Worm (Caenorhabditis elegans) whole organism, L1 larva: ENCODE measurements around the gene asna-1.
A peak's percentile ranks its signal among the peaks of the same experiment; 100 is the strongest.

Source experiments
- C16A3.4 ChIP-seq: fragments of 150-350 bp; optimal IDR thresholded peaks from 2 replicates; lab custom pipeline; 2014; ENCODE audit warnings: missing biosample characterization, missing genetic modification characterization
- F16B12.6 ChIP-seq: fragments of 150-350 bp; optimal IDR thresholded peaks from 2 replicates; lab custom pipeline; 2014; ENCODE audit warnings: missing biosample characterization, missing genetic modification characterization
- Y116A8C.19 ChIP-seq: sonication (generic microtip); optimal IDR thresholded peaks from 2 replicates; lab custom pipeline; 2016; ENCODE audit warnings: missing compliant biosample characterization, missing genetic modification characterization, borderline replicate concordance
- alr-1 ChIP-seq: fragments of 200-800 bp; sonication (Bioruptor generic); optimal IDR thresholded peaks from 2 replicates; lab custom pipeline; 2018; ENCODE audit warnings: borderline replicate concordance, mild to moderate bottlenecking, missing genetic modification characterization, missing compliant biosample characterization
- aly-2 ChIP-seq: fragments of 150-350 bp; optimal IDR thresholded peaks from 2 replicates; lab custom pipeline; 2014; ENCODE audit warnings: missing biosample characterization, missing genetic modification characterization
- blmp-1 ChIP-seq: fragments of 150-350 bp; optimal IDR thresholded peaks from 2 replicates; lab custom pipeline; 2014; ENCODE audit warnings: missing biosample characterization, missing genetic modification characterization
- ces-1 ChIP-seq: fragments of 150-350 bp; optimal IDR thresholded peaks from 2 replicates; lab custom pipeline; 2014; ENCODE audit warnings: missing biosample characterization, missing genetic modification reagents, missing genetic modification characterization
- dpl-1 ChIP-seq, 3 experiments: fragments of 150-350 bp in 2 of 3; sonication (generic microtip) in 1 of 3; optimal IDR thresholded peaks; 2 replicates each; lab custom pipeline; 2014 to 2017; ENCODE audit warnings: missing biosample characterization in 3 of 3, missing genetic modification characterization in 3 of 3, missing genetic modification reagents in 3 of 3
- dsc-1 ChIP-seq: sonication (generic microtip); optimal IDR thresholded peaks from 2 replicates; lab custom pipeline; 2016; ENCODE audit warnings: mild to moderate bottlenecking, missing genetic modification characterization, missing compliant biosample characterization
- efl-1 ChIP-seq, 4 experiments: fragments of 150-350 bp; optimal IDR thresholded peaks in 3 of 4; peaks in 1 of 4; 1 replicate in 1 of 4; 2 replicates in 3 of 4; lab custom pipeline; 2014; ENCODE audit warnings: missing biosample characterization in 2 of 4, missing genetic modification characterization in 2 of 4, missing genetic modification reagents in 2 of 4
- egl-13 ChIP-seq: sonication (generic microtip); optimal IDR thresholded peaks from 2 replicates; lab custom pipeline; 2016; ENCODE audit warnings: missing genotype, missing genetic modification reagents, missing genetic modification characterization, missing compliant biosample characterization
- elt-3 ChIP-seq, 6 experiments: fragments of 150-350 bp in 1 of 6; sonication (generic microtip); optimal IDR thresholded peaks; 2 replicates each; lab custom pipeline; 2017 to 2018; ENCODE audit warnings: missing biosample characterization in 6 of 6, missing genetic modification characterization in 6 of 6, inconsistent platforms in 1 of 6
- fos-1 ChIP-seq: fragments of 150-350 bp; optimal IDR thresholded peaks from 2 replicates; lab custom pipeline; 2014; ENCODE audit warnings: missing biosample characterization, missing genetic modification characterization
- hlh-17 ChIP-seq: fragments of 200-800 bp; sonication (Bioruptor generic); optimal IDR thresholded peaks from 2 replicates; lab custom pipeline; 2018; ENCODE audit warnings: missing genetic modification characterization, mild to moderate bottlenecking, missing compliant biosample characterization, moderate library complexity, borderline replicate concordance
- hlh-4 ChIP-seq: sonication (generic microtip); optimal IDR thresholded peaks from 2 replicates; lab custom pipeline; 2016; ENCODE audit warnings: mild to moderate bottlenecking, missing genetic modification characterization, missing compliant biosample characterization
- hpl-2 ChIP-seq: fragments of 150-350 bp; optimal IDR thresholded peaks from 2 replicates; lab custom pipeline; 2014; ENCODE audit warnings: missing biosample characterization, missing genetic modification reagents, missing genetic modification characterization
- irx-1 ChIP-seq: sonication (generic microtip); optimal IDR thresholded peaks from 2 replicates; lab custom pipeline; 2016; ENCODE audit warnings: missing genetic modification characterization, missing compliant biosample characterization
- isw-1 ChIP-seq: fragments of 200-800 bp; sonication (Bioruptor generic); IDR thresholded peaks from 2 replicates; pipeline ENCODE4 v1.3.6; 2022; ENCODE audit warnings: missing genetic modification characterization, missing compliant biosample characterization
- jun-1 ChIP-seq: fragments of 150-350 bp; optimal IDR thresholded peaks from 2 replicates; lab custom pipeline; 2014; ENCODE audit warnings: missing biosample characterization, missing genetic modification reagents, missing genetic modification characterization
- lin-39 ChIP-seq: fragments of 150-350 bp; optimal IDR thresholded peaks from 2 replicates; lab custom pipeline; 2014; ENCODE audit warnings: missing biosample characterization, missing genetic modification reagents, missing genetic modification characterization
- mdl-1 ChIP-seq, 2 experiments: fragments of 150-350 bp; optimal IDR thresholded peaks; 2 replicates each; lab custom pipeline; 2014 to 2017; ENCODE audit warnings: missing biosample characterization in 2 of 2, missing genetic modification characterization in 2 of 2, inconsistent platforms in 1 of 2
- mef-2 ChIP-seq: fragments of 150-350 bp; optimal IDR thresholded peaks from 2 replicates; lab custom pipeline; 2014; ENCODE audit warnings: missing biosample characterization, missing genetic modification characterization
- nhr-11 ChIP-seq: fragments of 150-350 bp; optimal IDR thresholded peaks from 2 replicates; lab custom pipeline; 2014; ENCODE audit warnings: missing biosample characterization, missing genetic modification characterization
- nhr-20 ChIP-seq: sonication (generic microtip); optimal IDR thresholded peaks from 2 replicates; lab custom pipeline; 2016; ENCODE audit warnings: mild to moderate bottlenecking, missing genetic modification characterization, missing compliant biosample characterization
- nhr-237 ChIP-seq: fragments of 150-350 bp; optimal IDR thresholded peaks from 2 replicates; lab custom pipeline; 2014; ENCODE audit warnings: missing biosample characterization, missing genetic modification characterization
- nhr-47 ChIP-seq: sonication (generic microtip); optimal IDR thresholded peaks from 2 replicates; lab custom pipeline; 2016; ENCODE audit warnings: mild to moderate bottlenecking, missing genetic modification characterization, moderate library complexity, missing compliant biosample characterization
- nhr-84 ChIP-seq: sonication (generic microtip); optimal IDR thresholded peaks from 2 replicates; lab custom pipeline; 2017; ENCODE audit warnings: missing biosample characterization, missing genetic modification characterization
- nhr-85 ChIP-seq: sonication (generic microtip); peaks from one replicate; lab custom pipeline; 2016; ENCODE audit warnings: missing genetic modification characterization, inconsistent platforms, missing compliant biosample characterization
- nhr-90 ChIP-seq: sonication (generic microtip); optimal IDR thresholded peaks from 2 replicates; lab custom pipeline; 2016; ENCODE audit warnings: mild to moderate bottlenecking, missing genetic modification characterization, missing compliant biosample characterization; ENCODE audit not compliant: poor library complexity
- pag-3 ChIP-seq: sonication (generic microtip); optimal IDR thresholded peaks from 2 replicates; lab custom pipeline; 2017; ENCODE audit warnings: missing genetic modification characterization, mild to moderate bottlenecking, missing compliant biosample characterization, antibody characterized with exemption, borderline replicate concordance; ENCODE audit not compliant: insufficient read depth
- snu-23 ChIP-seq: sonication (generic microtip); optimal IDR thresholded peaks from 2 replicates; lab custom pipeline; 2016; ENCODE audit warnings: missing genetic modification characterization, missing compliant biosample characterization
- sup-37 ChIP-seq: fragments of 200-800 bp; sonication (Bioruptor generic); optimal IDR thresholded peaks from 2 replicates; lab custom pipeline; 2018; ENCODE audit warnings: mild to moderate bottlenecking, missing genetic modification characterization, missing compliant biosample characterization
- unc-130 ChIP-seq: fragments of 150-350 bp; optimal IDR thresholded peaks from 2 replicates; lab custom pipeline; 2017; ENCODE audit warnings: missing biosample characterization, missing genetic modification characterization, inconsistent platforms
- unc-86 ChIP-seq: sonication (generic microtip); optimal IDR thresholded peaks from 2 replicates; lab custom pipeline; 2016; ENCODE audit warnings: missing genetic modification characterization, missing compliant biosample characterization
- vab-15 ChIP-seq: sonication (generic microtip); optimal IDR thresholded peaks from 2 replicates; lab custom pipeline; 2017; ENCODE audit warnings: missing genotype, mild to moderate bottlenecking, missing genetic modification characterization, missing compliant biosample characterization

Gene asna-1

ce11 chrIII:8937571-8937970 is 42.7 kb downstream of the asna-1 start (continued):
- TF ChIP-seq fos-1 (tag; lab: Kevin White, UChicago) (peak; percentile 16), mef-2 (tag; lab: Kevin White, UChicago) (no peak), sup-37 (GFP tag; lab: Kevin White, UChicago) (no peak), vab-15 (tag; lab: Kevin White, UChicago) (no peak), irx-1 (tag; lab: Kevin White, UChicago) (peak; percentile 60), nhr-237 (tag; lab: Kevin White, UChicago) (peak; percentile 18), C16A3.4 (peak; percentile 78), snu-23 (GFP tag; lab: Kevin White, UChicago) (peak; percentile 86), alr-1 (tag; lab: Kevin White, UChicago) (no peak), nhr-47 (tag; lab: Kevin White, UChicago) (peak; percentile 83), hlh-17 (GFP tag; lab: Kevin White, UChicago) (no peak), egl-13 (tag; lab: Kevin White, UChicago) (peak; percentile 57), nhr-90 (tag; lab: Kevin White, UChicago) (peak; percentile 65), nhr-20 (tag; lab: Kevin White, UChicago) (peak; percentile 79), mdl-1 (tag; optimal IDR thresholded peaks at IDR 0.05; lab: Kevin White, UChicago) (peak in 1 of 2 experiments; percentile 82), elt-3 (tag; optimal IDR thresholded peaks at IDR 0.05; lab: Kevin White, UChicago) (peak in 2 of 6 experiments; percentile 4 to 11), pag-3 (tag; lab: Kevin White, UChicago) (peak; percentile 68), nhr-11 (no peak), ces-1 (GFP tag; lab: Kevin White, UChicago) (no peak), hlh-4 (no peak), nhr-84 (tag; lab: Kevin White, UChicago) (no peak), hpl-2 (GFP tag; lab: Kevin White, UChicago) (no peak), nhr-85 (tag; lab: Kevin White, UChicago) (peak; percentile 7), unc-130 (tag; lab: Kevin White, UChicago) (peak; percentile 32), aly-2 (tag; lab: Kevin White, UChicago) (peak; percentile 27), lin-39 (tag; lab: Kevin White, UChicago) (no peak), dpl-1 (GFP tag; optimal IDR thresholded peaks at IDR 0.05; lab: Kevin White, UChicago) (peak; percentile 38 to 68 (median 60)), jun-1 (tag; lab: Kevin White, UChicago) (peak; percentile 36), blmp-1 (tag; lab: Kevin White, UChicago) (peak; percentile 12), unc-86 (tag; lab: Kevin White, UChicago) (peak; percentile 61), isw-1 (GFP tag; lab: Robert Waterston, UW) (peak; percentile 35), Y116A8C.19 (tag; lab: Kevin White, UChicago) (no peak), F16B12.6 (tag; lab: Kevin White, UChicago) (peak; percentile 38), dsc-1 (tag; lab: Kevin White, UChicago) (peak; percentile 65)

- TF ChIP-seq elt-3 (tag; optimal IDR thresholded peaks at IDR 0.05; lab: Kevin White, UChicago) (no peak), efl-1 (optimal IDR thresholded peaks at IDR 0.05; lab: Kevin White, UChicago) (no peak), efl-1 (GFP tag; optimal IDR thresholded peaks at IDR 0.05 in 1 of 2; lab: Kevin White, UChicago) (peak in 1 of 2 experiments; percentile 84)
Measured at ce11 chrIII:8944357-8944756, 49.5 kb downstream of the asna-1 start, which contains the start of gene dhrr-1. TSS of gene dhrr-1 (plus strand) at chrIII:8944657.
